Worm (Caenorhabditis elegans) whole organism, L2 larva: ENCODE data around the gene odc-1.

Source experiments
- nhr-12 ChIP-seq: fragments of 150-350 bp; optimal IDR thresholded peaks from 2 replicates; lab custom pipeline; 2014; ENCODE audit warnings: missing biosample characterization, missing genetic modification characterization
- nhr-6 ChIP-seq: fragments of 150-350 bp; optimal IDR thresholded peaks from 2 replicates; lab custom pipeline; 2014; ENCODE audit warnings: missing biosample characterization, missing genetic modification characterization
- unc-39 ChIP-seq: fragments of 150-350 bp; optimal IDR thresholded peaks from 2 replicates; lab custom pipeline; 2014; ENCODE audit warnings: missing biosample characterization, missing genetic modification characterization
- ztf-11 ChIP-seq: sonication (generic microtip); optimal IDR thresholded peaks from 2 replicates; lab custom pipeline; 2017; ENCODE audit warnings: missing biosample characterization, missing genetic modification characterization

DNA sequence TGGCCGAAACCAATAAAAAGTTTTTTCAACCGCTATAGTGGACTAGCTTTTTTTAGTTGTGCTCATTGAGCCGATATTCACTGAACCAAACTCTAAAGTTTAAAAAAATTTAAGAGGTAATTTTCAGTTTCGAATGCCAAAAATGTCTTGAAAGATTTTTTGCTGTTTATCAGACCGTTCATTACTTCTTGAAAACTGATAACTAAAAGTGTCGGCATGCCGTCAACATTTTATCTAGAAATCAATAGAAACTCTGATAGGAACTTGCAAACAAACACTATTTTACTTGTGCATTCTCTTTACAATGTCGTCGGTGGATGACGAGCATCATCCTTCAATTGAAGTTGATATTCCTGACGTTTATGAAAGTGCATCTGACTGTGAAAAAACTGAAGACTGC is 18.3 kb downstream of the odc-1 start:
- TF ChIP-seq nhr-6 (tag; lab: Kevin White, UChicago) (no peak), unc-39 (tag; lab: Kevin White, UChicago) (no peak), ztf-11 (no peak), nhr-12 (no peak)
